Worm (Caenorhabditis elegans) whole organism, L3 larva: ENCODE results near the gene viro-2.

ENCODE experiments used
- R02D3.7 ChIP-seq: fragments of 150-350 bp; optimal IDR thresholded peaks from 2 replicates; lab custom pipeline; 2014; ENCODE audit warnings: missing biosample characterization, missing genetic modification characterization
- ZK546.5 ChIP-seq: sonication (generic microtip); optimal IDR thresholded peaks from 2 replicates; lab custom pipeline; 2017; ENCODE audit warnings: missing biosample characterization, missing genetic modification characterization
- aly-2 ChIP-seq: fragments of 150-350 bp; optimal IDR thresholded peaks from 2 replicates; lab custom pipeline; 2014; ENCODE audit warnings: missing biosample characterization, missing genetic modification characterization
- ama-1 ChIP-seq: fragments of 150-350 bp; optimal IDR thresholded peaks from 2 replicates; lab custom pipeline; 2018
- ceh-16 ChIP-seq: sonication (generic microtip); optimal IDR thresholded peaks from 2 replicates; lab custom pipeline; 2017; ENCODE audit warnings: missing biosample characterization, missing genetic modification characterization
- ceh-28 ChIP-seq: fragments of 150-350 bp; optimal IDR thresholded peaks from 2 replicates; lab custom pipeline; 2014; ENCODE audit warnings: missing biosample characterization, missing genetic modification reagents, missing genetic modification characterization
- ceh-82 ChIP-seq: fragments of 150-350 bp; optimal IDR thresholded peaks from 2 replicates; lab custom pipeline; 2014; ENCODE audit warnings: missing biosample characterization, missing genetic modification characterization
- ceh-9 ChIP-seq: sonication (generic microtip); optimal IDR thresholded peaks from 2 replicates; lab custom pipeline; 2018; ENCODE audit warnings: missing biosample characterization, missing genetic modification characterization
- daf-12 ChIP-seq: fragments of 150-350 bp; optimal IDR thresholded peaks from 2 replicates; lab custom pipeline; 2014; ENCODE audit warnings: missing biosample characterization, missing genetic modification reagents, missing genetic modification characterization
- egl-27 ChIP-seq: sonication (generic microtip); optimal IDR thresholded peaks from 4 replicates; lab custom pipeline; 2017; ENCODE audit warnings: missing biosample characterization, missing genetic modification reagents, missing genetic modification characterization
- egl-5 ChIP-seq: fragments of 150-350 bp; optimal IDR thresholded peaks from 2 replicates; lab custom pipeline; 2017; ENCODE audit warnings: missing biosample characterization, missing genetic modification reagents, missing genetic modification characterization, inconsistent platforms
- elt-1 ChIP-seq: fragments of 150-350 bp; optimal IDR thresholded peaks from 2 replicates; lab custom pipeline; 2014; ENCODE audit warnings: missing biosample characterization, missing genetic modification characterization
- elt-2 ChIP-seq: sonication (generic microtip); optimal IDR thresholded peaks from 2 replicates; lab custom pipeline; 2016; ENCODE audit warnings: missing genetic modification reagents, mild to moderate bottlenecking, missing genetic modification characterization, missing compliant biosample characterization
- elt-3 ChIP-seq, 3 experiments: fragments of 150-350 bp in 1 of 3; sonication (generic microtip) in 2 of 3; optimal IDR thresholded peaks; 2 replicates in 2 of 3; 4 replicates in 1 of 3; lab custom pipeline; 2014 to 2017; ENCODE audit warnings: missing biosample characterization in 3 of 3, missing genetic modification characterization in 3 of 3
- eor-1 ChIP-seq, 2 experiments: fragments of 150-350 bp; optimal IDR thresholded peaks; 2 replicates each; lab custom pipeline; 2014 to 2018; ENCODE audit warnings: missing biosample characterization in 2 of 2, missing genetic modification characterization in 2 of 2
- fkh-10 ChIP-seq: sonication (generic microtip); optimal IDR thresholded peaks from 2 replicates; lab custom pipeline; 2017; ENCODE audit warnings: missing biosample characterization, missing genetic modification reagents, missing genetic modification characterization
- fkh-2 ChIP-seq: fragments of 150-350 bp; optimal IDR thresholded peaks from 2 replicates; lab custom pipeline; 2014; ENCODE audit warnings: missing biosample characterization, missing genetic modification reagents, missing genetic modification characterization
- fos-1 ChIP-seq: fragments of 150-350 bp; optimal IDR thresholded peaks from 2 replicates; lab custom pipeline; 2014; ENCODE audit warnings: missing biosample characterization, missing genetic modification characterization
- hmg-11 ChIP-seq: sonication (generic microtip); optimal IDR thresholded peaks from 2 replicates; lab custom pipeline; 2016; ENCODE audit warnings: missing genetic modification characterization, missing compliant biosample characterization
- jun-1 ChIP-seq: fragments of 150-350 bp; optimal IDR thresholded peaks from 2 replicates; lab custom pipeline; 2014; ENCODE audit warnings: missing biosample characterization, missing genetic modification reagents, missing genetic modification characterization
- lin-15B ChIP-seq: fragments of 150-350 bp; optimal IDR thresholded peaks from 2 replicates; lab custom pipeline; 2014; ENCODE audit warnings: missing biosample characterization, missing genetic modification characterization
- lin-39 ChIP-seq: fragments of 150-350 bp; optimal IDR thresholded peaks from 2 replicates; lab custom pipeline; 2018; ENCODE audit warnings: missing biosample characterization, missing genetic modification reagents, missing genetic modification characterization
- lsy-12 ChIP-seq: sonication (generic microtip); optimal IDR thresholded peaks from 2 replicates; lab custom pipeline; 2016; ENCODE audit warnings: mild to moderate bottlenecking, missing genetic modification characterization, missing compliant biosample characterization
- mdl-1 ChIP-seq: fragments of 150-350 bp; optimal IDR thresholded peaks from 2 replicates; lab custom pipeline; 2014; ENCODE audit warnings: missing biosample characterization, missing genetic modification characterization
- mml-1 ChIP-seq: fragments of 150-350 bp; sonication (generic microtip); optimal IDR thresholded peaks from 3 replicates; lab custom pipeline; 2014; ENCODE audit warnings: missing biosample characterization, missing genetic modification characterization
- nfya-1 ChIP-seq: sonication (generic microtip); optimal IDR thresholded peaks from 2 replicates; lab custom pipeline; 2017; ENCODE audit warnings: missing genetic modification characterization, mild to moderate bottlenecking, missing compliant biosample characterization, antibody characterized with exemption, moderate library complexity; ENCODE audit not compliant: insufficient read depth
- nhr-11 ChIP-seq: fragments of 150-350 bp; optimal IDR thresholded peaks from 2 replicates; lab custom pipeline; 2014; ENCODE audit warnings: missing biosample characterization, missing genetic modification characterization
- nhr-12 ChIP-seq: fragments of 150-350 bp; optimal IDR thresholded peaks from 2 replicates; lab custom pipeline; 2014; ENCODE audit warnings: missing biosample characterization, missing genetic modification characterization
- nhr-23 ChIP-seq: fragments of 150-350 bp; optimal IDR thresholded peaks from 2 replicates; lab custom pipeline; 2014; ENCODE audit warnings: missing biosample characterization, missing genetic modification reagents, missing genetic modification characterization
- nhr-237 ChIP-seq: fragments of 150-350 bp; optimal IDR thresholded peaks from 2 replicates; lab custom pipeline; 2014; ENCODE audit warnings: missing biosample characterization, missing genetic modification characterization
- nhr-25 ChIP-seq: sonication (generic microtip); optimal IDR thresholded peaks from 2 replicates; lab custom pipeline; 2017; ENCODE audit warnings: missing biosample characterization, missing genetic modification characterization
- nhr-28 ChIP-seq: fragments of 150-350 bp; optimal IDR thresholded peaks from 2 replicates; lab custom pipeline; 2014; ENCODE audit warnings: missing biosample characterization, missing genetic modification characterization
- nhr-43 ChIP-seq: sonication (generic microtip); optimal IDR thresholded peaks from 2 replicates; lab custom pipeline; 2016; ENCODE audit warnings: mild to moderate bottlenecking, missing genetic modification characterization, missing compliant biosample characterization; ENCODE audit not compliant: poor library complexity, severe bottlenecking
- nhr-67 ChIP-seq: fragments of 150-350 bp; optimal IDR thresholded peaks from 2 replicates; lab custom pipeline; 2014; ENCODE audit warnings: missing biosample characterization, missing genetic modification characterization
- nhr-76 ChIP-seq: fragments of 150-350 bp; sonication (generic microtip); optimal IDR thresholded peaks from 5 replicates; lab custom pipeline; 2014; ENCODE audit warnings: missing biosample characterization, missing genetic modification characterization
- nhr-77 ChIP-seq: fragments of 150-350 bp; optimal IDR thresholded peaks from 2 replicates; lab custom pipeline; 2014; ENCODE audit warnings: missing biosample characterization, missing genetic modification characterization
- pha-4 ChIP-seq: fragments of 150-350 bp; optimal IDR thresholded peaks from 2 replicates; lab custom pipeline; 2014; ENCODE audit warnings: missing biosample characterization, missing genetic modification reagents, missing genetic modification characterization
- pqm-1 ChIP-seq: fragments of 150-350 bp; optimal IDR thresholded peaks from 2 replicates; lab custom pipeline; 2017; ENCODE audit warnings: missing biosample characterization, missing genetic modification characterization, inconsistent platforms
- sea-2 ChIP-seq: fragments of 150-350 bp; sonication (generic microtip); optimal IDR thresholded peaks from 4 replicates; lab custom pipeline; 2014; ENCODE audit warnings: missing biosample characterization, missing genetic modification reagents, missing genetic modification characterization
- skn-1 ChIP-seq: fragments of 150-350 bp; optimal IDR thresholded peaks from 2 replicates; lab custom pipeline; 2014; ENCODE audit warnings: missing biosample characterization, missing genetic modification characterization
- snpc-4 ChIP-seq: fragments of 150-350 bp; optimal IDR thresholded peaks from 2 replicates; lab custom pipeline; 2014; ENCODE audit warnings: missing biosample characterization, missing genetic modification characterization
- tbx-2 ChIP-seq: sonication (generic microtip); optimal IDR thresholded peaks from 2 replicates; lab custom pipeline; 2016; ENCODE audit warnings: mild to moderate bottlenecking, missing genetic modification characterization, missing compliant biosample characterization
- unc-39 ChIP-seq: sonication (generic microtip); optimal IDR thresholded peaks from 4 replicates; lab custom pipeline; 2017; ENCODE audit warnings: missing biosample characterization, missing genetic modification characterization
- zag-1 ChIP-seq: fragments of 150-350 bp; optimal IDR thresholded peaks from 2 replicates; lab custom pipeline; 2014; ENCODE audit warnings: missing biosample characterization, missing genetic modification characterization
- ztf-11 ChIP-seq: fragments of 150-350 bp; optimal IDR thresholded peaks from 2 replicates; lab custom pipeline; 2014; ENCODE audit warnings: missing biosample characterization, missing genetic modification characterization
- ztf-4 ChIP-seq: fragments of 150-350 bp; optimal IDR thresholded peaks from 2 replicates; lab custom pipeline; 2014; ENCODE audit warnings: missing biosample characterization, missing genetic modification characterization

viro-2 gene

DNA sequence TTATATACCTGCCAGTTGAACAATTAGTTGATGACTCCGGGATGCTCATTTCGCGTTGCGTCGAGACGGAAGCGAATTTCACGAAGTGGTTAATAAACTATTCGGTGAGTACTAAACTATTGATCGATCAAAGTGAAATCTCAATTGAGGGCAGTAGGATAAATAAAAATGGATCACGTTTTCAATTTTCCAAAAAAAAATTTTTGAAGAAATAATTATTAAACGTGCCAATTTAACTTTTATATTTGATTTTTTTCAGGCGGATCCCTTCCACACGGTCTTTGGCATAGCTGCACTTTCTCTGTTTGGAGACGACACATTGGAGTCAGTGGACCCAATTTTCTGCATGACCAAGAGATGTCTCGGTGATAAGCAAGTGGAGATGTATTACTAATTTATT, 7.3 kb downstream of the viro-2 start, which contains the start of gene B0280.17:
B0280.17 (minus strand) TSS at position 101 of the 400 bp plus-strand sequence.
- no peak for TF ChIP-seq egl-5 (tag; lab: Kevin White, UChicago)
- no peak for TF ChIP-seq nhr-23 (tag; lab: Kevin White, UChicago)
- TF ChIP-seq mml-1 (tag; lab: Kevin White, UChicago), result no peak
- no peak for TF ChIP-seq ztf-4
- TF ChIP-seq nhr-11 (tag; lab: Kevin White, UChicago), result no peak
- no peak for TF ChIP-seq elt-2 (tag; lab: Kevin White, UChicago)
- no peak for TF ChIP-seq fkh-10
- TF ChIP-seq fkh-2 (tag; lab: Kevin White, UChicago), result no peak
- no peak for TF ChIP-seq nhr-237 (tag; lab: Kevin White, UChicago)
- no peak for TF ChIP-seq ama-1 (lab: Kevin White, UChicago)
- TF ChIP-seq ztf-11 (tag; lab: Kevin White, UChicago), result no peak
- no peak for TF ChIP-seq ceh-28
- no peak for TF ChIP-seq sea-2
- TF ChIP-seq pqm-1 (tag; lab: Kevin White, UChicago), result no peak
- TF ChIP-seq elt-1 (tag; lab: Kevin White, UChicago), result no peak
- no peak for TF ChIP-seq ZK546.5

DNA sequence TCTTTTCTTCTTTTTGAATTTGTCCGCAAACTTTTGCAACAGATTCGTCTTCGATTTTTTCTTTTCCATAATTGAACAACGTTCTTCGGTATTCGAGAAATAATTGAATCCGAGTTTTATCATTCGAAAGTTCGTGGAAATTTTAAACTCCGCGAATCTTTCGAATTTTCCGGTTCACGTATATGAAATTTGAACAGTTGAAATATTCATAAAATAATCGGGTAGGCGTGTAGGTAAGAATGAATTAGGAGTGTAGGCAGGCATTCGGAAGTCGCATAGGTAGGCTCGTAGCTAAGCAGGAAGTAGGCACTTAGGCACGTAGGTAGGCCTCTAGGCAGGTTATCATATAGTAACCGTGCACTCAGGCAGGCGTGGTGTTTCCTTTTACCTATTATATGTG, 9.5 kb downstream of the viro-2 start, which contains the start of gene B0280.11:
B0280.11 (minus strand) TSS at position 101 of the 400 bp plus-strand sequence.
- no peak for TF ChIP-seq elt-3 (tag; optimal IDR thresholded peaks at IDR 0.05; lab: Kevin White, UChicago)

DNA sequence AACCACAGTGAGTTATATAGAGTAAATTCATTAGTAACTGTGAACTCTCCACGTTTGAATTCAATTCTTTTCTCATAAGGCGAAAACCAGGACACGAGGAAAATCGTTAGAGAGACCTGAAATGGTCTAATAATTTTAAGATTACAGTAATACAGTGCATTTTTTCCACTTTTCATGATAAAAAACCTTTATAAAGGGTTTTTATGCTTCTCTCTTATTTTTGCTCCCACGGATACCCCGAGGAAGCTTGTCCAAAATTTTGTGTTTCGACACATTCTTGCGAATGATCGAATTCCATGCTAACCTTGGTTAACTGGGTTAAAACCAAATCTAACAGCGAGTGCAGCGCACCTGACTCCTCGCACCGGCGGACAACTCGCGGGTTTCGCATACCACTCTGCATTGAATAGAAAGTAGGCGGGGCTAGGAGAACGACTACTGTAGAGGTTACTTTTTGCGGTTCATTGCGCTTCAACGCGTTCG, 11.6 kb downstream of the viro-2 start:
- TF ChIP-seq ztf-11 (tag; lab: Kevin White, UChicago) (no peak), nhr-28 (tag; lab: Kevin White, UChicago) (no peak), nhr-43 (tag; lab: Kevin White, UChicago) (peak; percentile 43), nhr-25 (tag; lab: Kevin White, UChicago) (peak; percentile 70), nhr-76 (tag; lab: Kevin White, UChicago) (no peak), ZK546.5 (no peak), lin-15B (tag; lab: Kevin White, UChicago) (no peak), mml-1 (tag; lab: Kevin White, UChicago) (no peak), lin-39 (tag; lab: Kevin White, UChicago) (no peak), ceh-9 (no peak), ceh-16 (no peak), fkh-2 (tag; lab: Kevin White, UChicago) (no peak), eor-1 (tag; optimal IDR thresholded peaks at IDR 0.05; lab: Kevin White, UChicago) (no peak), aly-2 (tag; lab: Kevin White, UChicago) (no peak), ceh-28 (no peak), elt-3 (tag; optimal IDR thresholded peaks at IDR 0.05; lab: Kevin White, UChicago) (no peak), jun-1 (no peak), pqm-1 (tag; lab: Kevin White, UChicago) (peak; percentile 4), zag-1 (no peak), skn-1 (tag; lab: Kevin White, UChicago) (no peak), ztf-4 (no peak), nhr-237 (tag; lab: Kevin White, UChicago) (no peak), sea-2 (no peak), fos-1 (tag; lab: Kevin White, UChicago) (no peak), nhr-11 (tag; lab: Kevin White, UChicago) (no peak), hmg-11 (tag; lab: Kevin White, UChicago) (no peak), egl-5 (tag; lab: Kevin White, UChicago) (no peak), fkh-10 (no peak), mdl-1 (tag; lab: Kevin White, UChicago) (no peak), elt-2 (tag; lab: Kevin White, UChicago) (peak; percentile 17), unc-39 (tag; lab: Kevin White, UChicago) (no peak), nfya-1 (tag; lab: Kevin White, UChicago) (peak; percentile 72), egl-27 (tag; lab: Kevin White, UChicago) (no peak), snpc-4 (tag; lab: Kevin White, UChicago) (peak; percentile 96), pha-4 (tag; lab: Kevin White, UChicago) (no peak), nhr-77 (tag; lab: Kevin White, UChicago) (no peak), tbx-2 (tag; lab: Kevin White, UChicago) (peak; percentile 11), lsy-12 (tag; lab: Kevin White, UChicago) (peak; percentile 20), ceh-82 (tag; lab: Kevin White, UChicago) (no peak), nhr-12 (tag; lab: Kevin White, UChicago) (no peak), nhr-23 (tag; lab: Kevin White, UChicago) (no peak), nhr-67 (tag; lab: Kevin White, UChicago) (no peak), R02D3.7 (peak; percentile 31), ama-1 (lab: Kevin White, UChicago) (peak; percentile 25), daf-12 (tag; lab: Kevin White, UChicago) (no peak)
